Worm (Caenorhabditis elegans) whole organism, L4 larva: ENCODE data around the gene cpr-1.

ENCODE experiments used
- D1046.2 ChIP-seq: fragments of 200-800 bp; sonication (Bioruptor generic); IDR thresholded peaks from 2 replicates; pipeline ENCODE4 v1.3.6; 2022; ENCODE audit warnings: missing genetic modification characterization, missing compliant biosample characterization
- F26F4.8 ChIP-seq: fragments of 200-800 bp; sonication (Bioruptor generic); conservative IDR thresholded peaks from 2 replicates; pipeline ENCODE4 v1.3.6; 2022; ENCODE audit warnings: missing genetic modification characterization, missing compliant biosample characterization
- F37D6.2 ChIP-seq: sonication (generic microtip); optimal IDR thresholded peaks from 2 replicates; lab custom pipeline; 2016; ENCODE audit warnings: mild to moderate bottlenecking, missing genetic modification characterization, missing compliant biosample characterization
- F44E2.7 ChIP-seq: fragments of 200-800 bp; sonication (Bioruptor generic); IDR thresholded peaks from 2 replicates; pipeline ENCODE4 v2.1.2; 2022; ENCODE audit warnings: missing genetic modification characterization, missing compliant biosample characterization
- T20F7.1 ChIP-seq: fragments of 200-800 bp; sonication (Bioruptor generic); optimal IDR thresholded peaks from 2 replicates; lab custom pipeline; 2018; ENCODE audit warnings: mild to moderate bottlenecking, missing genetic modification characterization, missing compliant biosample characterization
- Y105C5A.15 ChIP-seq: fragments of 200-800 bp; sonication (Bioruptor generic); IDR thresholded peaks from 2 replicates; pipeline ENCODE4 v1.3.6; 2022; ENCODE audit warnings: missing genetic modification characterization, missing compliant biosample characterization
- Y5F2A.4 ChIP-seq: fragments of 200-800 bp; sonication (Bioruptor generic); optimal IDR thresholded peaks from 2 replicates; lab custom pipeline; 2018; ENCODE audit warnings: mild to moderate bottlenecking, missing genetic modification characterization, missing compliant biosample characterization
- Y75B8A.6 ChIP-seq: fragments of 200-800 bp; sonication (Bioruptor generic); IDR thresholded peaks from 2 replicates; pipeline ENCODE4 v1.3.6; 2022; ENCODE audit warnings: missing genetic modification reagents, missing genetic modification characterization, missing compliant biosample characterization
- ZK337.2 ChIP-seq: fragments of 200-800 bp; sonication (Bioruptor generic); IDR thresholded peaks from 2 replicates; pipeline ENCODE4 v1.3.6; 2022; ENCODE audit warnings: missing genetic modification reagents, missing genetic modification characterization, missing compliant biosample characterization
- ZK546.5 ChIP-seq, 2 experiments: sonication (generic microtip); optimal IDR thresholded peaks; 2 replicates each; lab custom pipeline; 2017; ENCODE audit warnings: missing biosample characterization in 2 of 2, missing genetic modification characterization in 2 of 2
- aha-1 ChIP-seq: fragments of 150-350 bp; peaks from one replicate; lab custom pipeline; 2014; ENCODE audit warnings: missing biosample characterization, missing genetic modification characterization
- ceh-62 ChIP-seq: sonication (generic microtip); optimal IDR thresholded peaks from 2 replicates; lab custom pipeline; 2017; ENCODE audit warnings: missing biosample characterization, missing genetic modification characterization
- ces-1 ChIP-seq: fragments of 150-350 bp; sonication (generic microtip); optimal IDR thresholded peaks from 4 replicates; lab custom pipeline; 2014; ENCODE audit warnings: missing biosample characterization, missing genetic modification reagents, missing genetic modification characterization
- daf-16 ChIP-seq, 3 experiments: sonication (generic microtip); optimal IDR thresholded peaks; 2 replicates each; lab custom pipeline; 2016 to 2017; ENCODE audit warnings: missing genetic modification characterization in 3 of 3, missing genetic modification reagents in 3 of 3, mild to moderate bottlenecking in 2 of 3, missing compliant biosample characterization in 2 of 3, missing biosample characterization in 1 of 3, moderate library complexity in 1 of 3
- dmd-6 ChIP-seq: fragments of 200-800 bp; sonication (Bioruptor generic); IDR thresholded peaks from 2 replicates; pipeline ENCODE4 v1.3.6; 2022; ENCODE audit warnings: missing genetic modification reagents, missing genetic modification characterization, missing compliant biosample characterization
- dve-1 ChIP-seq: sonication (generic microtip); optimal IDR thresholded peaks from 2 replicates; lab custom pipeline; 2017; ENCODE audit warnings: antibody characterized with exemption, mild to moderate bottlenecking, missing genetic modification characterization, missing compliant biosample characterization; ENCODE audit not compliant: insufficient read depth
- fos-1 ChIP-seq: fragments of 150-350 bp; optimal IDR thresholded peaks from 2 replicates; lab custom pipeline; 2014; ENCODE audit warnings: missing biosample characterization, missing genetic modification characterization
- hlh-11 ChIP-seq: fragments of 200-800 bp; sonication (Bioruptor generic); optimal IDR thresholded peaks from 2 replicates; lab custom pipeline; 2018; ENCODE audit warnings: mild to moderate bottlenecking, missing genetic modification characterization, missing compliant biosample characterization
- hlh-30 ChIP-seq: sonication (generic microtip); optimal IDR thresholded peaks from 2 replicates; lab custom pipeline; 2017; ENCODE audit warnings: antibody characterized with exemption, mild to moderate bottlenecking, missing genetic modification characterization, missing compliant biosample characterization; ENCODE audit not compliant: insufficient read depth
- lim-7 ChIP-seq: fragments of 200-800 bp; sonication (Bioruptor generic); IDR thresholded peaks from 2 replicates; pipeline ENCODE4 v1.3.6; 2022; ENCODE audit warnings: missing genetic modification characterization, missing compliant biosample characterization
- lin-1 ChIP-seq: fragments of 200-800 bp; sonication (Bioruptor generic); IDR thresholded peaks from 2 replicates; pipeline ENCODE4 v1.3.6; 2022; ENCODE audit warnings: missing genetic modification reagents, missing genetic modification characterization, missing compliant biosample characterization
- lin-38 ChIP-seq: fragments of 200-800 bp; sonication (Bioruptor generic); IDR thresholded peaks from 2 replicates; pipeline ENCODE4 v1.3.6; 2022; ENCODE audit warnings: missing genetic modification reagents, missing genetic modification characterization, missing compliant biosample characterization
- lsy-2 ChIP-seq, 2 experiments: fragments of 150-350 bp in 1 of 2; sonication (generic microtip) in 1 of 2; optimal IDR thresholded peaks; 2 replicates each; lab custom pipeline; 2014 to 2017; ENCODE audit warnings: missing biosample characterization in 2 of 2, missing genetic modification characterization in 2 of 2
- madf-5 ChIP-seq, 2 experiments: fragments of 200-800 bp; sonication (Bioruptor generic); IDR thresholded peaks; 2 replicates each; pipeline ENCODE4 v1.3.6; 2022; ENCODE audit warnings: missing compliant biosample characterization in 2 of 2, missing genetic modification characterization in 2 of 2
- mxl-3 ChIP-seq: fragments of 200-800 bp; sonication (Bioruptor generic); optimal IDR thresholded peaks from 2 replicates; lab custom pipeline; 2018; ENCODE audit warnings: mild to moderate bottlenecking, missing genetic modification characterization, missing compliant biosample characterization
- nhr-10 ChIP-seq: fragments of 150-350 bp; optimal IDR thresholded peaks from 2 replicates; lab custom pipeline; 2014; ENCODE audit warnings: missing biosample characterization, missing genetic modification characterization
- nhr-111 ChIP-seq: fragments of 200-800 bp; sonication (Bioruptor generic); optimal IDR thresholded peaks from 2 replicates; lab custom pipeline; 2018; ENCODE audit warnings: mild to moderate bottlenecking, missing genetic modification characterization, missing compliant biosample characterization
- nhr-237 ChIP-seq: sonication (generic microtip); optimal IDR thresholded peaks from 2 replicates; lab custom pipeline; 2017; ENCODE audit warnings: missing biosample characterization, missing genetic modification characterization
- nhr-28 ChIP-seq: fragments of 150-350 bp; optimal IDR thresholded peaks from 2 replicates; lab custom pipeline; 2014; ENCODE audit warnings: missing biosample characterization, missing genetic modification characterization
- nhr-77 ChIP-seq: fragments of 150-350 bp; optimal IDR thresholded peaks from 2 replicates; lab custom pipeline; 2014; ENCODE audit warnings: missing biosample characterization, missing genetic modification characterization
- php-3 ChIP-seq: fragments of 200-800 bp; sonication (Bioruptor generic); IDR thresholded peaks from 2 replicates; pipeline ENCODE4 v1.3.6; 2022; ENCODE audit warnings: missing genetic modification reagents, missing genetic modification characterization, missing compliant biosample characterization
- pqm-1 ChIP-seq: sonication (generic microtip); optimal IDR thresholded peaks from 2 replicates; lab custom pipeline; 2017; ENCODE audit warnings: missing biosample characterization, missing genetic modification characterization
- rbr-2 ChIP-seq: sonication (generic microtip); optimal IDR thresholded peaks from 2 replicates; lab custom pipeline; 2016; ENCODE audit warnings: missing genotype, missing genetic modification characterization, missing compliant biosample characterization
- saeg-2 ChIP-seq: fragments of 200-800 bp; sonication (Bioruptor generic); IDR thresholded peaks from 2 replicates; pipeline ENCODE4 v1.3.6; 2022; ENCODE audit warnings: missing genetic modification reagents, missing genetic modification characterization, missing compliant biosample characterization
- sdz-12 ChIP-seq: fragments of 200-800 bp; sonication (Bioruptor generic); optimal IDR thresholded peaks from 2 replicates; lab custom pipeline; 2018; ENCODE audit warnings: mild to moderate bottlenecking, missing genetic modification characterization, missing compliant biosample characterization
- spr-1 ChIP-seq: sonication (generic microtip); optimal IDR thresholded peaks from 2 replicates; lab custom pipeline; 2016; ENCODE audit warnings: mild to moderate bottlenecking, missing genetic modification characterization, missing compliant biosample characterization
- tra-1 ChIP-seq: fragments of 200-800 bp; sonication (Bioruptor generic); IDR thresholded peaks from 2 replicates; pipeline ENCODE4 v1.3.6; 2022; ENCODE audit warnings: missing genetic modification reagents, missing genetic modification characterization, missing compliant biosample characterization
- unc-39 ChIP-seq: sonication (generic microtip); optimal IDR thresholded peaks from 2 replicates; lab custom pipeline; 2017; ENCODE audit warnings: missing biosample characterization, missing genetic modification characterization
- unc-62 ChIP-seq, 3 experiments: fragments of 150-350 bp in 1 of 3; sonication (generic microtip); optimal IDR thresholded peaks in 2 of 3; peaks in 1 of 3; 1 replicate in 1 of 3; 2 replicates in 2 of 3; lab custom pipeline; 2014 to 2017; ENCODE audit warnings: missing biosample characterization in 3 of 3, missing genetic modification characterization in 3 of 3, missing genetic modification reagents in 3 of 3, missing genotype in 1 of 3
- ztf-7 ChIP-seq: fragments of 150-350 bp; optimal IDR thresholded peaks from 2 replicates; lab custom pipeline; 2014; ENCODE audit warnings: missing biosample characterization, missing genetic modification characterization

cpr-1 gene

DNA sequence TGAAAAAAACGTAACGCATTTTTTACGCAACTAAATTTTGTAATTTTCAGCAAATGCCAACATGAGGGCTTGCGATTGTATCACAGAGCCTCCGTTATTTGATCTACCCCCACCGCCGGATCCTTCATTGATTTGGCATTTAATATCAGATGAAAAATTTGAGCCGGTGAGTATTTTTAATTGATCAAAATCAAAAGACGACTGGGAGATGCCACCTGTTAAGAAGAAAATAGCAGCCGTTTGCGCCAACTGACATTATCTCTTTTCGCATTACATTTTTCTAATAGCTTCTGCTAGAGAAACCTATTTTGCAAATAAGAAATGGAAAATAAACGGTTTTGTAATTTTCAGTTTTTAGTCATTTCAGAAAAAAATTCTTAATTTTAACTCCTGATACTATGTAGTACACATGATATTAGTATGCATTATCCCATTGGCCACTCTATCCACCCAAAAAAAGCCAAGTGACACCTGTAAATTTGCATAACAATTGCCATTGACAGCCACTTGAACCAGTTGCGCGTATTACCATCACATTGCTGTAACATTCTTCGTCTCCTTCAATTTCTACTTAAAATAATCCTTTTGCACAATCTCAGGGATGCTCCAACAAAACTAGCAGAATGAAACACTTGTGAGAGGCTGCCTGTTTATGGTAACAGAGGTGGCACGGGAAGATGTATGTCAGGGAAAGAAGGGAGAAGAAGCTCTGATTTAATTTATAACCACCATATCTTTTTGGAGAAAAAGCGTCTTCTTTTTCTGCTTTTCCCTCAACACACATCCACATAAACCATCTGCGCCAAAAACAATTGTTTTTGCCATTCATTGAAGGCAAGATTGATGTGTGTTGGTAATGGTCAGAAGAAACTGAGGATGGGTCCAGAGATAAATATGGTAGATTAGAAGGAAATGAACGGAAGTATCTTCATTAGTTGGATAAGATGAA, 16.7 kb upstream of the cpr-1 start, which contains the start of gene F58H1.5:
F58H1.5 (plus strand) TSS at position 51 of the 949 bp plus-strand sequence.
- TF ChIP-seq fos-1 (tag; lab: Kevin White, UChicago) (no peak), ztf-7 (tag; lab: Kevin White, UChicago) (no peak), tra-1 (GFP tag; lab: Robert Waterston, UW) (no peak), ZK546.5 (tag; optimal IDR thresholded peaks at IDR 0.05; lab: Kevin White, UChicago) (no peak), lin-38 (GFP tag; lab: Robert Waterston, UW) (no peak), unc-39 (tag; lab: Kevin White, UChicago) (no peak), saeg-2 (GFP tag; lab: Robert Waterston, UW) (no peak), nhr-28 (no peak), rbr-2 (no peak), F37D6.2 (tag; lab: Kevin White, UChicago) (no peak), ceh-62 (tag; lab: Kevin White, UChicago) (no peak), hlh-30 (tag; lab: Kevin White, UChicago) (no peak), Y105C5A.15 (no peak), D1046.2 (GFP tag; lab: Robert Waterston, UW) (no peak)

DNA sequence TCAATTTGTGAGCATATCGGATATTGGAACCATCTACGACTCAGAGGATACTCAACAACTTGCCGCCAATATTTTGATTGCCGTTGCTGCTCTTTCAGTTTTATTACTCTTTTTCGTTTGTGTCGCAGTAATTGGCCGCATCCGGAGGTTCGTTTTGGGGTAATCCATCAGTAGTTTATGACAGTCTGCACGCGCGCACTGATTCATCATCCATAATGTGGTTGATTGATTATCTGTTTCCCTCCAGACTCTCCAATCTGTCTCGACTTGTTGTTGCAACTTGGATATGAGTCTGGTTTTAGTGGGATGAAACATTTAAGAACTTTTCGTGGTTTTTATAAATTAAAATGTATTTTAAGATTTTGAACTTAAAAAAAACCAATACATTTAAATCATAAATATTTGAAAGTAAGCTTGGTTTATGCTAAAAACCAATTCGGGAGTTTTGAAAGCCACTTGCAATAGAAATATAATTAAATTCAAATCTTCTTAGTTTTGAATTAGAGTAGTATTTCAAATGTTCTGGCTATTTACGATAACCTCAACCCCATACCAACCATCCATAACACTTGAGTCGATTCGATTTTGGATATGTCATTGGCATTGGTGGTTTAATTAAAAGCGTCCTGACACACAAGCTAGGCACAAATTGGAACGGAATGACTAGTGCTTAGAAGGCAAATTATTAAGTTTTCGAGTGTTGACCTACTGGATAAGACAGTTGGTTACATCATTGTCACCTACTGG, 15.1 kb upstream of the cpr-1 start:
- peak in 1 of 2 experiments; percentile 53 for TF ChIP-seq unc-62 (GFP tag; optimal IDR thresholded peaks at IDR 0.05 in 1 of 2; lab: Kevin White, UChicago)
- no peak for TF ChIP-seq unc-62 (tag; optimal IDR thresholded peaks at IDR 0.05; lab: Kevin White, UChicago)
- no peak for TF ChIP-seq sdz-12 (GFP tag; lab: Kevin White, UChicago)

- TF ChIP-seq aha-1 (tag; lab: Kevin White, UChicago) = peak; percentile 53
- no peak for TF ChIP-seq mxl-3 (GFP tag; lab: Kevin White, UChicago)
- TF ChIP-seq ces-1 (GFP tag; lab: Kevin White, UChicago) = no peak
- TF ChIP-seq, all 104 proteins: peak for 1
Measured at ce11 chrV:11960831-11961190, 14.5 kb upstream of the cpr-1 start.

ce11 chrV:11964723-11965122, 10.6 kb upstream of the cpr-1 start, which contains the start of gene F58H1.7:
Gene F58H1.7, minus strand, starts transcription at chrV:11964823.
- TF ChIP-seq ZK337.2 (GFP tag; lab: Robert Waterston, UW) (no peak), php-3 (GFP tag; lab: Robert Waterston, UW) (no peak), F44E2.7 (GFP tag; lab: Robert Waterston, UW) (no peak), madf-5 (GFP tag; IDR thresholded peaks at IDR 0.05; lab: Robert Waterston, UW) (no peak)
- TF ChIP-seq, all 104 proteins: peak for 0

ce11 chrV:11976734-11977133, 1.4 kb downstream of the cpr-1 start:
- TF ChIP-seq nhr-10 (tag; lab: Kevin White, UChicago) (peak; percentile 27), nhr-28 (peak; percentile 77), hlh-11 (peak; percentile 49), tra-1 (GFP tag; lab: Robert Waterston, UW) (0 out of 2 replicates have a peak, but pooled peaks have one; percentile 46), nhr-77 (tag; lab: Kevin White, UChicago) (peak; percentile 86), lin-1 (GFP tag; lab: Robert Waterston, UW) (0 out of 2 replicates have a peak, but pooled peaks have one; percentile 13), Y5F2A.4 (no peak), Y75B8A.6 (GFP tag; lab: Robert Waterston, UW) (no peak), T20F7.1 (peak; percentile 56), pqm-1 (tag; lab: Kevin White, UChicago) (peak; percentile 34), lin-38 (GFP tag; lab: Robert Waterston, UW) (no peak), spr-1 (no peak), dve-1 (peak; percentile 68), lim-7 (GFP tag; lab: Robert Waterston, UW) (no peak), nhr-237 (no peak), F26F4.8 (no peak), daf-16 (GFP tag; optimal IDR thresholded peaks at IDR 0.05; lab: Kevin White, UChicago) (no peak), daf-16 (tag; optimal IDR thresholded peaks at IDR 0.05; lab: Kevin White, UChicago) (peak; percentile 39), nhr-111 (GFP tag; lab: Kevin White, UChicago) (no peak), dmd-6 (GFP tag; lab: Robert Waterston, UW) (peak; percentile 80), lsy-2 (tag; optimal IDR thresholded peaks at IDR 0.05; lab: Kevin White, UChicago) (peak in 1 of 2 experiments; percentile 21)
